Worm (Caenorhabditis elegans) whole organism, L4 larva: Measurements from ENCODE around the gene R10E9.4.
A peak's percentile ranks its signal among the peaks of the same experiment; 100 is the strongest.

ENCODE experiments used
- F49E8.2 ChIP-seq: sonication (generic microtip); optimal IDR thresholded peaks from 2 replicates; lab custom pipeline; 2016; ENCODE audit warnings: missing compliant biosample characterization, mild to moderate bottlenecking, missing genetic modification characterization, borderline replicate concordance
- R02D3.7 ChIP-seq: fragments of 150-350 bp; sonication (generic microtip); optimal IDR thresholded peaks from 3 replicates; lab custom pipeline; 2014; ENCODE audit warnings: missing biosample characterization, missing genetic modification characterization
- T26A8.4 ChIP-seq: fragments of 200-800 bp; sonication (Bioruptor generic); IDR thresholded peaks from 2 replicates; pipeline ENCODE4 v1.3.6; 2022; ENCODE audit warnings: missing genetic modification characterization, missing compliant biosample characterization
- Y105C5A.15 ChIP-seq: fragments of 200-800 bp; sonication (Bioruptor generic); IDR thresholded peaks from 2 replicates; pipeline ENCODE4 v1.3.6; 2022; ENCODE audit warnings: missing genetic modification characterization, missing compliant biosample characterization
- Y48G9A.11 ChIP-seq: fragments of 200-800 bp; sonication (Bioruptor generic); IDR thresholded peaks from 2 replicates; pipeline ENCODE4 v1.3.6; 2022; ENCODE audit warnings: missing genetic modification reagents, missing genetic modification characterization, missing compliant biosample characterization
- Y75B8A.6 ChIP-seq: fragments of 200-800 bp; sonication (Bioruptor generic); IDR thresholded peaks from 2 replicates; pipeline ENCODE4 v1.3.6; 2022; ENCODE audit warnings: missing genetic modification reagents, missing genetic modification characterization, missing compliant biosample characterization
- ZK546.5 ChIP-seq, 2 experiments: sonication (generic microtip); optimal IDR thresholded peaks; 2 replicates each; lab custom pipeline; 2017; ENCODE audit warnings: missing biosample characterization in 2 of 2, missing genetic modification characterization in 2 of 2
- attf-4 ChIP-seq: sonication (generic microtip); optimal IDR thresholded peaks from 3 replicates; lab custom pipeline; 2017; ENCODE audit warnings: missing biosample characterization, missing genetic modification characterization
- ceh-62 ChIP-seq: sonication (generic microtip); optimal IDR thresholded peaks from 2 replicates; lab custom pipeline; 2017; ENCODE audit warnings: missing biosample characterization, missing genetic modification characterization
- ces-1 ChIP-seq: fragments of 150-350 bp; sonication (generic microtip); optimal IDR thresholded peaks from 4 replicates; lab custom pipeline; 2014; ENCODE audit warnings: missing biosample characterization, missing genetic modification reagents, missing genetic modification characterization
- daf-19 ChIP-seq: fragments of 200-800 bp; sonication (Bioruptor generic); conservative IDR thresholded peaks from 2 replicates; pipeline ENCODE4 v1.3.6; 2022; ENCODE audit warnings: missing genetic modification characterization, missing compliant biosample characterization
- dve-1 ChIP-seq: sonication (generic microtip); optimal IDR thresholded peaks from 2 replicates; lab custom pipeline; 2017; ENCODE audit warnings: antibody characterized with exemption, mild to moderate bottlenecking, missing genetic modification characterization, missing compliant biosample characterization; ENCODE audit not compliant: insufficient read depth
- egl-27 ChIP-seq: sonication (generic microtip); optimal IDR thresholded peaks from 3 replicates; lab custom pipeline; 2017; ENCODE audit warnings: missing biosample characterization, missing genetic modification reagents, missing genetic modification characterization
- gei-8 ChIP-seq: fragments of 200-800 bp; sonication (Bioruptor generic); optimal IDR thresholded peaks from 2 replicates; lab custom pipeline; 2018; ENCODE audit warnings: mild to moderate bottlenecking, missing genetic modification characterization, missing compliant biosample characterization
- hif-1 ChIP-seq, 2 experiments: sonication (generic microtip); optimal IDR thresholded peaks; 2 replicates each; lab custom pipeline; 2016 to 2017; ENCODE audit warnings: missing compliant biosample characterization in 2 of 2, missing genetic modification characterization in 2 of 2, missing genetic modification reagents in 2 of 2, missing genotype in 2 of 2, mild to moderate bottlenecking in 1 of 2
- hlh-11 ChIP-seq: fragments of 200-800 bp; sonication (Bioruptor generic); optimal IDR thresholded peaks from 2 replicates; lab custom pipeline; 2018; ENCODE audit warnings: mild to moderate bottlenecking, missing genetic modification characterization, missing compliant biosample characterization
- hlh-30 ChIP-seq: sonication (generic microtip); optimal IDR thresholded peaks from 2 replicates; lab custom pipeline; 2017; ENCODE audit warnings: antibody characterized with exemption, mild to moderate bottlenecking, missing genetic modification characterization, missing compliant biosample characterization; ENCODE audit not compliant: insufficient read depth
- hmg-1.1 ChIP-seq: fragments of 200-800 bp; sonication (Bioruptor generic); IDR thresholded peaks from 2 replicates; pipeline ENCODE4 v1.3.6; 2022; ENCODE audit warnings: missing genetic modification reagents, missing genetic modification characterization, missing compliant biosample characterization
- lim-7 ChIP-seq: fragments of 200-800 bp; sonication (Bioruptor generic); IDR thresholded peaks from 2 replicates; pipeline ENCODE4 v1.3.6; 2022; ENCODE audit warnings: missing genetic modification characterization, missing compliant biosample characterization
- lin-1 ChIP-seq: fragments of 200-800 bp; sonication (Bioruptor generic); IDR thresholded peaks from 2 replicates; pipeline ENCODE4 v1.3.6; 2022; ENCODE audit warnings: missing genetic modification reagents, missing genetic modification characterization, missing compliant biosample characterization
- lin-13 ChIP-seq: fragments of 150-350 bp; optimal IDR thresholded peaks from 2 replicates; lab custom pipeline; 2014; ENCODE audit warnings: missing biosample characterization, missing genetic modification reagents, missing genetic modification characterization
- lin-15B ChIP-seq: fragments of 150-350 bp; sonication (generic microtip); optimal IDR thresholded peaks from 3 replicates; lab custom pipeline; 2014; ENCODE audit warnings: missing biosample characterization, missing genetic modification characterization
- lin-29 ChIP-seq: fragments of 200-800 bp; sonication (Bioruptor generic); IDR thresholded peaks from 2 replicates; pipeline ENCODE4 v1.3.6; 2022; ENCODE audit warnings: missing genetic modification reagents, missing genetic modification characterization, missing compliant biosample characterization
- lin-38 ChIP-seq: fragments of 200-800 bp; sonication (Bioruptor generic); IDR thresholded peaks from 2 replicates; pipeline ENCODE4 v1.3.6; 2022; ENCODE audit warnings: missing genetic modification reagents, missing genetic modification characterization, missing compliant biosample characterization
- lir-3 ChIP-seq: sonication (generic microtip); optimal IDR thresholded peaks from 2 replicates; lab custom pipeline; 2016; ENCODE audit warnings: mild to moderate bottlenecking, missing genetic modification characterization, missing compliant biosample characterization
- madf-9 ChIP-seq: fragments of 200-800 bp; sonication (Bioruptor generic); conservative IDR thresholded peaks from 2 replicates; pipeline ENCODE4 v1.3.6; 2022; ENCODE audit warnings: missing genetic modification reagents, missing genetic modification characterization, missing compliant biosample characterization
- mdl-1 ChIP-seq, 2 experiments: fragments of 150-350 bp in 1 of 2; sonication (generic microtip) in 1 of 2; optimal IDR thresholded peaks; 2 replicates each; lab custom pipeline; 2014 to 2017; ENCODE audit warnings: missing biosample characterization in 2 of 2, missing genetic modification characterization in 2 of 2
- mep-1 ChIP-seq: fragments of 150-350 bp; sonication (generic microtip); optimal IDR thresholded peaks from 3 replicates; lab custom pipeline; 2014; ENCODE audit warnings: missing biosample characterization, missing genetic modification characterization
- mxl-3 ChIP-seq: fragments of 200-800 bp; sonication (Bioruptor generic); optimal IDR thresholded peaks from 2 replicates; lab custom pipeline; 2018; ENCODE audit warnings: mild to moderate bottlenecking, missing genetic modification characterization, missing compliant biosample characterization
- nhr-10 ChIP-seq: fragments of 150-350 bp; optimal IDR thresholded peaks from 2 replicates; lab custom pipeline; 2014; ENCODE audit warnings: missing biosample characterization, missing genetic modification characterization
- nhr-111 ChIP-seq: fragments of 200-800 bp; sonication (Bioruptor generic); optimal IDR thresholded peaks from 2 replicates; lab custom pipeline; 2018; ENCODE audit warnings: mild to moderate bottlenecking, missing genetic modification characterization, missing compliant biosample characterization
- nhr-237 ChIP-seq: sonication (generic microtip); optimal IDR thresholded peaks from 2 replicates; lab custom pipeline; 2017; ENCODE audit warnings: missing biosample characterization, missing genetic modification characterization
- nhr-28 ChIP-seq: fragments of 150-350 bp; optimal IDR thresholded peaks from 2 replicates; lab custom pipeline; 2014; ENCODE audit warnings: missing biosample characterization, missing genetic modification characterization
- nhr-48 ChIP-seq: sonication (generic microtip); optimal IDR thresholded peaks from 2 replicates; lab custom pipeline; 2016; ENCODE audit warnings: mild to moderate bottlenecking, missing genetic modification characterization, missing compliant biosample characterization
- nhr-76 ChIP-seq: fragments of 150-350 bp; optimal IDR thresholded peaks from 2 replicates; lab custom pipeline; 2014; ENCODE audit warnings: missing biosample characterization, missing genetic modification characterization
- pqm-1 ChIP-seq: sonication (generic microtip); optimal IDR thresholded peaks from 2 replicates; lab custom pipeline; 2017; ENCODE audit warnings: missing biosample characterization, missing genetic modification characterization
- saeg-2 ChIP-seq: fragments of 200-800 bp; sonication (Bioruptor generic); IDR thresholded peaks from 2 replicates; pipeline ENCODE4 v1.3.6; 2022; ENCODE audit warnings: missing genetic modification reagents, missing genetic modification characterization, missing compliant biosample characterization
- snpc-4 ChIP-seq: fragments of 150-350 bp; optimal IDR thresholded peaks from 2 replicates; lab custom pipeline; 2014; ENCODE audit warnings: missing biosample characterization, missing genetic modification characterization
- spr-3 ChIP-seq: fragments of 200-800 bp; sonication (Bioruptor generic); optimal IDR thresholded peaks from 2 replicates; lab custom pipeline; 2018; ENCODE audit warnings: mild to moderate bottlenecking, missing genetic modification characterization, missing compliant biosample characterization
- tag-97 ChIP-seq: fragments of 200-800 bp; sonication (Bioruptor generic); IDR thresholded peaks from 2 replicates; pipeline ENCODE4 v1.3.6; 2022; ENCODE audit warnings: missing genetic modification characterization, missing compliant biosample characterization
- tra-1 ChIP-seq: fragments of 200-800 bp; sonication (Bioruptor generic); IDR thresholded peaks from 2 replicates; pipeline ENCODE4 v1.3.6; 2022; ENCODE audit warnings: missing genetic modification reagents, missing genetic modification characterization, missing compliant biosample characterization
- unc-130 ChIP-seq: sonication (generic microtip); optimal IDR thresholded peaks from 2 replicates; lab custom pipeline; 2016; ENCODE audit warnings: missing genetic modification reagents, missing genetic modification characterization, missing compliant biosample characterization
- unc-39 ChIP-seq: sonication (generic microtip); optimal IDR thresholded peaks from 2 replicates; lab custom pipeline; 2017; ENCODE audit warnings: missing biosample characterization, missing genetic modification characterization
- unc-62 ChIP-seq, 3 experiments: fragments of 150-350 bp in 1 of 3; sonication (generic microtip); optimal IDR thresholded peaks in 2 of 3; peaks in 1 of 3; 1 replicate in 1 of 3; 2 replicates in 2 of 3; lab custom pipeline; 2014 to 2017; ENCODE audit warnings: missing biosample characterization in 3 of 3, missing genetic modification characterization in 3 of 3, missing genetic modification reagents in 3 of 3, missing genotype in 1 of 3
- zfp-3 ChIP-seq: fragments of 200-800 bp; sonication (Bioruptor generic); conservative IDR thresholded peaks from 2 replicates; pipeline ENCODE4 v1.3.6; 2022; ENCODE audit warnings: missing genetic modification reagents, missing genetic modification characterization, missing compliant biosample characterization

The R10E9.4 gene

DNA sequence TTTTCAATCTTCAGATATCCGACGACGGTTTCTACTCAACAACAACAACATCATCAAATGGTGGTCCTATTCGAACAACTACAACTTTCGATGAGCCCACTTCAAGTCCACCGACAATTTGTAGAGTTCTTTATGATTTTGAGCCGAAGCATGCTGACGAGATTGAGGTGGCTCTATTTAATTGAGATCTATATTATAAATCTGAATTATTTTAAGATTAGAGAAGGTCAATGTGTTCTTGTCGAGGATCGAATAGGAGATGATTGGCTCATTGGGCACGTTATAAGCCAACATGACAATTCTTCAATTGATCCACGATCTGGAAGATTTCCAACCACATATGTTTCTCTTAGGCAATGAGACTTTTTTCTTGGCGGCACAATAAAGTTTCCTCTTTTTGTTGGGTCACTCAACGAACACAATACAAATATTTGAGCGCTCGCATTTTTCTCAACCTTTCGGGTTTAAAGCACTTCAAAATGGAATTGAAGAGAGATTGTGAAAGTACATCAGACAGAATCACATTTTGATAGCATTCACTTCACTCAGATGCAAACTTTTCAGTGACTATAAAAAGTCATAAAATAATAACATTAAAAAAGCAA lies 42.9 kb upstream of the R10E9.4 start (continued):
- TF ChIP-seq Y105C5A.15 (no peak), Y75B8A.6 (GFP tag; lab: Robert Waterston, UW) (0 out of 2 replicates have a peak, but pooled peaks have one; percentile 14), daf-19 (0 out of 2 replicates have a peak, but pooled peaks have one; percentile 56), F49E8.2 (tag; lab: Kevin White, UChicago) (peak; percentile 85), R02D3.7 (tag; lab: Kevin White, UChicago) (peak; percentile 12), snpc-4 (no peak), zfp-3 (GFP tag; lab: Robert Waterston, UW) (0 out of 2 replicates have a peak, but pooled peaks have one; percentile 17), unc-130 (GFP tag; lab: Kevin White, UChicago) (peak; percentile 76), mep-1 (tag; lab: Kevin White, UChicago) (peak; percentile 74), T26A8.4 (GFP tag; lab: Robert Waterston, UW) (peak; percentile 66), lin-38 (GFP tag; lab: Robert Waterston, UW) (peak; percentile 69)

DNA sequence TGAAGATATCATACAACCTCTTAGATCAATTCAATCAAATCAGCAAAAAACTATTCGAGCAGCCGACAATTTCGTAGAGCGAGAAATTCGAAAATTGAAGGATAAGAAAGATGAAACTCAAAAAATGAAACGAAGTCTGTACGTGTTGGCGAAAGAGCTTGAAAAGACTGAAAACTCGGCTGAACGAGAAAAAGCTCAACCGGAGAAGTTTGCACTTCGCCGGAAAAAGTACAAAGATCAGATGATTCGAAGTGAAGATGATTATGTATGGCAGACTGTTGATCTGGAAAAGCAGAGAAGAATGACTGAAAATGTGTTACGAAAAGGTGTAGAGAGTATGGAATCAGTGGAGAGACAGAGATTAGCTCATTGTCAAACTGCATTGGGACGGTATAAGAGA lies 40.5 kb upstream of the R10E9.4 start:
- TF ChIP-seq Y105C5A.15 (no peak), unc-62 (GFP tag; optimal IDR thresholded peaks at IDR 0.05 in 1 of 2; lab: Kevin White, UChicago) (peak in 1 of 2 experiments; percentile 95), unc-62 (tag; optimal IDR thresholded peaks at IDR 0.05; lab: Kevin White, UChicago) (no peak), hlh-30 (no peak), lin-13 (GFP tag; lab: Kevin White, UChicago) (no peak), gei-8 (GFP tag; lab: Kevin White, UChicago) (no peak), nhr-10 (tag; lab: Kevin White, UChicago) (no peak)

DNA sequence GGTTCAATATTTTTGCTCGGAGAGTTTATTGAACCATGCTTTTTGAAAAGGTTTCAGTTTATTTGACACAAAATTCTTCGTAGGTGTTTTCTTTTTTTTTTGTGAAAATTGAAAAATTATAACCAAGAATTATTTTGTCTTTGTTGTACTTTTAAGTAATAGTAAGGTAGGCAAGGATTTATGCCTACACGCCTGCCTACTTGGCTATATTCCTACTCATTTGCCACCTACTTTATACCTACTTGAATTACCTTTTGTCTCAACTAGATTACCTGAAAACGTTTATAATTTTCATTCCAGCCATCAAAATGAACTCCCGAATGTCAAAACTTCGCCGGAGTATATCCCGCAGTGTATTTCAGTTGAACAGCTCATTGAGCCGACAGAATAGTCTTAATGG lies 39.4 kb upstream of the R10E9.4 start, which contains the start of gene C36E8.4:
TSS of gene C36E8.4 (plus strand) at position 301 of the 400 bp plus-strand sequence.
- no peak for TF ChIP-seq Y48G9A.11 (GFP tag; lab: Robert Waterston, UW)
- no peak for TF ChIP-seq unc-39 (tag; lab: Kevin White, UChicago)
- no peak for TF ChIP-seq lin-13 (GFP tag; lab: Kevin White, UChicago)
- no peak for TF ChIP-seq hmg-1.1 (GFP tag; lab: Robert Waterston, UW)
- no peak for TF ChIP-seq Y75B8A.6 (GFP tag; lab: Robert Waterston, UW)
- TF ChIP-seq ces-1 (GFP tag; lab: Kevin White, UChicago): no peak
- no peak for TF ChIP-seq tra-1 (GFP tag; lab: Robert Waterston, UW)
- TF ChIP-seq nhr-76 (tag; lab: Kevin White, UChicago): no peak
- no peak for TF ChIP-seq tag-97 (GFP tag; lab: Robert Waterston, UW)
- no peak for TF ChIP-seq lir-3 (tag; lab: Kevin White, UChicago)
- TF ChIP-seq attf-4: no peak
- TF ChIP-seq lin-29 (GFP tag; lab: Robert Waterston, UW): no peak
- TF ChIP-seq hlh-11: no peak
- no peak for TF ChIP-seq hif-1 (tag; optimal IDR thresholded peaks at IDR 0.05; lab: Kevin White, UChicago)
- no peak for TF ChIP-seq nhr-111
- TF ChIP-seq zfp-3 (GFP tag; lab: Robert Waterston, UW): no peak
- TF ChIP-seq spr-3 (GFP tag; lab: Kevin White, UChicago): no peak

DNA sequence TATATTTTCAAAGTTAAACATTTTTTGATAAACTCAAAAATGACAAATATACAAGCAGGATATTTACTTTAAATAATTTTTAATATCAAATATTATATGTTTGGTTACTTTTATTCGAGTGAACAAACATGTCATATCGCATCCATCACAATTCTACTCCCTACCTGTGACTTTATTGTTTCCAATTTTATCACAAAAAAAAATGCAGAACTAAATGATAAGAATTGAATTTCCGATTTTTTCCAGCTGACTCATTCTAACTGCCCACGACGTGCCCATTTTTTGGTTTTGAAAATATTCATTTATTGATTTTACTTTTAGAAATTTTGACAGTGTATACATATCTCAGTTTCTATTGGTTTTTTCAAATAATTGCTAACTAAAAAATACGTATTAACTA lies 38.4 kb upstream of the R10E9.4 start:
- TF ChIP-seq lin-1 (no peak), pqm-1 (tag; lab: Kevin White, UChicago) (peak; percentile 68), tra-1 (GFP tag; lab: Robert Waterston, UW) (no peak), mxl-3 (no peak), attf-4 (no peak), nhr-237 (tag; lab: Kevin White, UChicago) (no peak), hlh-11 (peak; percentile 23), ces-1 (GFP tag; lab: Kevin White, UChicago) (no peak), nhr-28 (tag; lab: Kevin White, UChicago) (peak; percentile 54), lin-15B (tag; lab: Kevin White, UChicago) (no peak), lim-7 (GFP tag; lab: Robert Waterston, UW) (no peak), egl-27 (tag; lab: Kevin White, UChicago) (no peak), ZK546.5 (tag; optimal IDR thresholded peaks at IDR 0.05; lab: Kevin White, UChicago) (no peak), nhr-48 (tag; lab: Kevin White, UChicago) (no peak), saeg-2 (GFP tag; lab: Robert Waterston, UW) (no peak), ceh-62 (tag; lab: Kevin White, UChicago) (no peak), madf-9 (GFP tag; lab: Robert Waterston, UW) (no peak), mdl-1 (tag; optimal IDR thresholded peaks at IDR 0.05; lab: Kevin White, UChicago) (no peak), dve-1 (tag; lab: Kevin White, UChicago) (peak; percentile 23)
